Fruit fly (Drosophila melanogaster) whole organism, prepupa: ENCODE results near the gene Mkp3.

Source experiments
- CG11294 ChIP-seq: fragments of 200-800 bp; sonication (Bioruptor generic); IDR thresholded peaks from 2 replicates; pipeline ENCODE4 v1.3.6; 2022; ENCODE audit warnings: missing biosample characterization, missing genetic modification characterization
- CG11762 ChIP-seq: fragments of 200-800 bp; sonication (Bioruptor generic); optimal IDR thresholded peaks from 3 replicates; lab custom pipeline; 2016; ENCODE audit warnings: missing biosample characterization, missing genetic modification characterization; ENCODE audit not compliant: insufficient read depth
- CG15336 ChIP-seq: fragments of 200-800 bp; sonication (Bioruptor generic); IDR thresholded peaks from 2 replicates; pipeline ENCODE4 v1.3.6; 2022; ENCODE audit warnings: missing biosample characterization, missing genetic modification characterization
- CG16779 ChIP-seq: fragments of 200-800 bp; sonication (Bioruptor generic); optimal IDR thresholded peaks from 3 replicates; lab custom pipeline; 2017; ENCODE audit warnings: missing biosample characterization, mild to moderate bottlenecking, missing genetic modification characterization
- CG3032 ChIP-seq: fragments of 200-800 bp; optimal IDR thresholded peaks from 2 replicates; lab custom pipeline; 2019; ENCODE audit warnings: missing biosample characterization, mild to moderate bottlenecking, missing genetic modification characterization, moderate library complexity
- CG31627 ChIP-seq: fragments of 200-800 bp; sonication (Bioruptor generic); optimal IDR thresholded peaks from 3 replicates; lab custom pipeline; 2016; ENCODE audit warnings: missing biosample characterization, missing genetic modification characterization
- CG32006 ChIP-seq: fragments of 200-800 bp; sonication (Bioruptor generic); optimal IDR thresholded peaks from 3 replicates; lab custom pipeline; 2017; ENCODE audit warnings: missing biosample characterization, mild to moderate bottlenecking, missing genetic modification characterization
- CG34406 ChIP-seq: fragments of 200-800 bp; sonication (Bioruptor generic); optimal IDR thresholded peaks from 3 replicates; lab custom pipeline; 2016; ENCODE audit warnings: missing biosample characterization, missing genetic modification characterization
- CG6163 ChIP-seq: fragments of 200-800 bp; sonication (Bioruptor generic); IDR thresholded peaks from 3 replicates; pipeline ENCODE4 v1.3.6; 2022; ENCODE audit warnings: missing biosample characterization, missing genetic modification characterization
- CG6276 ChIP-seq: fragments of 200-800 bp; sonication (Bioruptor generic); optimal IDR thresholded peaks from 2 replicates; lab custom pipeline; 2017; ENCODE audit warnings: missing biosample characterization, mild to moderate bottlenecking, missing genetic modification characterization
- CG6792 ChIP-seq: fragments of 200-800 bp; sonication (Bioruptor generic); optimal IDR thresholded peaks from 3 replicates; lab custom pipeline; 2016; ENCODE audit warnings: missing biosample characterization, missing genetic modification characterization
- CG6808 ChIP-seq: fragments of 200-800 bp; sonication (Bioruptor generic); optimal IDR thresholded peaks from 3 replicates; lab custom pipeline; 2017; ENCODE audit warnings: missing biosample characterization, missing genetic modification characterization, mild to moderate bottlenecking, moderate library complexity, missing genetic modification reagents
- CG6854 ChIP-seq: fragments of 200-800 bp; sonication (Bioruptor generic); optimal IDR thresholded peaks from 2 replicates; lab custom pipeline; 2017; ENCODE audit warnings: missing biosample characterization, mild to moderate bottlenecking, missing genetic modification characterization
- CG7368 ChIP-seq: fragments of 200-800 bp; sonication (Bioruptor generic); optimal IDR thresholded peaks from 3 replicates; lab custom pipeline; 2016; ENCODE audit warnings: missing biosample characterization, missing genetic modification characterization
- CG8119 ChIP-seq: fragments of 200-800 bp; sonication (Bioruptor generic); IDR thresholded peaks from 3 replicates; pipeline ENCODE4 v1.3.6; 2022; ENCODE audit warnings: missing biosample characterization, missing genetic modification characterization
- CG9139 ChIP-seq: fragments of 200-800 bp; sonication (Bioruptor generic); optimal IDR thresholded peaks from 3 replicates; lab custom pipeline; 2017; ENCODE audit warnings: missing biosample characterization, mild to moderate bottlenecking, missing genetic modification characterization
- Eip78C ChIP-seq: fragments of 200-800 bp; sonication (Bioruptor generic); peaks from one replicate; lab custom pipeline; 2016; ENCODE audit warnings: missing biosample characterization, missing genetic modification characterization
- Eip93F ChIP-seq: fragments of 200-800 bp; sonication (Bioruptor generic); optimal IDR thresholded peaks from 2 replicates; lab custom pipeline; 2016; ENCODE audit warnings: missing biosample characterization, mild to moderate bottlenecking, missing genetic modification characterization
- Ets21C ChIP-seq: fragments of 200-800 bp; sonication (Bioruptor generic); optimal IDR thresholded peaks from 3 replicates; lab custom pipeline; 2016; ENCODE audit warnings: missing biosample characterization, missing genetic modification characterization
- Gug ChIP-seq: fragments of 200-800 bp; sonication (Bioruptor generic); IDR thresholded peaks from 2 replicates; pipeline ENCODE4 v1.3.6; 2022; ENCODE audit warnings: missing biosample characterization, missing genetic modification characterization
- Hr38 ChIP-seq: sonication (Bioruptor generic); optimal IDR thresholded peaks from 2 replicates; lab custom pipeline; 2016; ENCODE audit warnings: missing biosample characterization, missing genetic modification characterization
- Hr4 ChIP-seq: fragments of 200-800 bp; sonication (Bioruptor generic); optimal IDR thresholded peaks from 3 replicates; lab custom pipeline; 2016; ENCODE audit warnings: missing biosample characterization, missing genetic modification characterization
- Lpt ChIP-seq: fragments of 200-800 bp; sonication (Bioruptor generic); optimal IDR thresholded peaks from 3 replicates; lab custom pipeline; 2016; ENCODE audit warnings: missing biosample characterization, missing genetic modification characterization
- Met ChIP-seq: fragments of 200-800 bp; sonication (Bioruptor generic); optimal IDR thresholded peaks from 3 replicates; lab custom pipeline; 2016; ENCODE audit warnings: missing biosample characterization, missing genetic modification characterization
- OdsH ChIP-seq: fragments of 200-800 bp; sonication (Bioruptor generic); optimal IDR thresholded peaks from 3 replicates; lab custom pipeline; 2016; ENCODE audit warnings: missing biosample characterization, missing genetic modification characterization
- Sox15 ChIP-seq: fragments of 200-800 bp; sonication (Bioruptor generic); optimal IDR thresholded peaks from 3 replicates; lab custom pipeline; 2016; ENCODE audit warnings: missing biosample characterization, missing genetic modification characterization
- acj6 ChIP-seq: fragments of 200-800 bp; sonication (Bioruptor generic); optimal IDR thresholded peaks from 3 replicates; lab custom pipeline; 2016; ENCODE audit warnings: missing biosample characterization, missing genetic modification characterization
- cyc ChIP-seq: fragments of 200-800 bp; sonication (Bioruptor generic); optimal IDR thresholded peaks from 3 replicates; lab custom pipeline; 2016; ENCODE audit warnings: missing biosample characterization, missing genetic modification characterization
- dac ChIP-seq: fragments of 200-800 bp; sonication (Bioruptor generic); optimal IDR thresholded peaks from 2 replicates; lab custom pipeline; 2017; ENCODE audit warnings: missing biosample characterization, mild to moderate bottlenecking, missing genetic modification characterization
- dsx ChIP-seq: fragments of 200-800 bp; optimal IDR thresholded peaks from 3 replicates; lab custom pipeline; 2019; ENCODE audit warnings: missing biosample characterization, mild to moderate bottlenecking, missing genetic modification characterization, moderate library complexity; ENCODE audit not compliant: poor library complexity, severe bottlenecking
- eg ChIP-seq: fragments of 200-800 bp; sonication (Bioruptor generic); IDR thresholded peaks from 3 replicates; pipeline ENCODE4 v1.3.6; 2022; ENCODE audit warnings: missing biosample characterization, missing genetic modification characterization
- esn ChIP-seq: fragments of 200-800 bp; sonication (Bioruptor generic); optimal IDR thresholded peaks from 2 replicates; lab custom pipeline; 2016; ENCODE audit warnings: missing biosample characterization, mild to moderate bottlenecking, missing genetic modification characterization, moderate library complexity
- fd59A ChIP-seq: fragments of 200-800 bp; sonication (Bioruptor generic); optimal IDR thresholded peaks from 2 replicates; lab custom pipeline; 2017; ENCODE audit warnings: missing biosample characterization, mild to moderate bottlenecking, missing genetic modification characterization, missing genetic modification reagents
- fkh ChIP-seq: fragments of 200-800 bp; sonication (Bioruptor generic); optimal IDR thresholded peaks from 3 replicates; lab custom pipeline; 2017; ENCODE audit warnings: missing biosample characterization, mild to moderate bottlenecking, missing genetic modification characterization, moderate library complexity
- net ChIP-seq: fragments of 200-800 bp; sonication (Bioruptor generic); optimal IDR thresholded peaks from 3 replicates; lab custom pipeline; 2016; ENCODE audit warnings: missing biosample characterization, missing genetic modification characterization
- pdm3 ChIP-seq: fragments of 200-800 bp; sonication (Bioruptor generic); optimal IDR thresholded peaks from 3 replicates; lab custom pipeline; 2016; ENCODE audit warnings: missing biosample characterization, missing genetic modification characterization
- spab ChIP-seq: fragments of 200-800 bp; sonication (Bioruptor generic); optimal IDR thresholded peaks from 2 replicates; lab custom pipeline; 2017; ENCODE audit warnings: missing biosample characterization, mild to moderate bottlenecking, missing genetic modification characterization, missing genetic modification reagents
- ss ChIP-seq, 2 experiments: fragments of 200-800 bp; sonication (Bioruptor generic); optimal IDR thresholded peaks; 2 replicates in 1 of 2; 3 replicates in 1 of 2; lab custom pipeline; 2017 to 2018; ENCODE audit warnings: mild to moderate bottlenecking in 2 of 2, missing biosample characterization in 2 of 2, missing genetic modification characterization in 2 of 2, moderate library complexity in 1 of 2
- svp ChIP-seq: fragments of 200-800 bp; sonication (Bioruptor generic); peaks from one replicate; lab custom pipeline; 2016; ENCODE audit warnings: missing biosample characterization, missing genetic modification characterization
- vri ChIP-seq: fragments of 200-800 bp; sonication (Bioruptor generic); optimal IDR thresholded peaks from 3 replicates; lab custom pipeline; 2016; ENCODE audit warnings: missing biosample characterization, mild to moderate bottlenecking, missing genetic modification characterization

Mkp3 gene

dm6 chr3L:19087369-19088275, 1.4 kb upstream of the Mkp3 start (continued):
- TF ChIP-seq net (GFP tag; lab: Kevin White, UChicago) (no peak), CG11294 (no peak; the same call in 1 of the 2 replicates), eg (GFP tag; lab: Robert Waterston, UW) (peak; percentile 37; the same call in 1 of the 3 replicates), CG6792 (GFP tag; lab: Kevin White, UChicago) (peak; percentile 23), CG16779 (tag; lab: Kevin White, UChicago) (peak; percentile 20), acj6 (GFP tag; lab: Kevin White, UChicago) (peak; percentile 33), pdm3 (GFP tag; lab: Kevin White, UChicago) (no peak), Hr38 (no peak), ss (GFP tag; optimal IDR thresholded peaks at IDR 0.05; lab: Kevin White, UChicago) (peak in 1 of 2 experiments; percentile 9), fd59A (GFP tag; lab: Kevin White, UChicago) (no peak)

- TF ChIP-seq CG11762 (GFP tag; lab: Kevin White, UChicago) (no peak), CG16779 (tag; lab: Kevin White, UChicago) (no peak), CG6276 (GFP tag; lab: Kevin White, UChicago) (peak; percentile 25), Eip93F (GFP tag; lab: Kevin White, UChicago) (no peak), fkh (peak; percentile 65), Hr4 (GFP tag; lab: Kevin White, UChicago) (no peak), Met (no peak), svp (GFP tag; lab: Kevin White, UChicago) (no peak), Sox15 (GFP tag; lab: Kevin White, UChicago) (no peak), CG11294 (no peak), OdsH (no peak), CG8119 (GFP tag; lab: Robert Waterston, UW) (no peak), esn (GFP tag; lab: Kevin White, UChicago) (no peak), CG31627 (no peak), dsx (GFP tag; lab: Kevin White, UChicago) (peak; percentile 68), vri (GFP tag; lab: Kevin White, UChicago) (no peak), CG6808 (GFP tag; lab: Kevin White, UChicago) (peak; percentile 52), Ets21C (GFP tag; lab: Kevin White, UChicago) (no peak), CG9139 (no peak), pdm3 (GFP tag; lab: Kevin White, UChicago) (no peak), eg (GFP tag; lab: Robert Waterston, UW) (0 out of 3 replicates have a peak, but pooled peaks have one; percentile 11)
Observed at dm6 chr3L:19085688-19086363, 400 bp downstream of the Mkp3 start.

dm6 chr3L:19083126-19083525, 3.1 kb downstream of the Mkp3 start:
- TF ChIP-seq CG15336 (GFP tag; lab: Robert Waterston, UW): no peak

- no peak for TF ChIP-seq spab
- peak; percentile 43 for TF ChIP-seq Hr4 (GFP tag; lab: Kevin White, UChicago)
- TF ChIP-seq svp (GFP tag; lab: Kevin White, UChicago): peak; percentile 69
- TF ChIP-seq dac: no peak
- no peak for TF ChIP-seq CG6792 (GFP tag; lab: Kevin White, UChicago)
- no peak for TF ChIP-seq Ets21C (GFP tag; lab: Kevin White, UChicago)
- TF ChIP-seq CG34406: no peak
- no peak for TF ChIP-seq CG7368
- TF ChIP-seq CG6854 (GFP tag; lab: Kevin White, UChicago): peak; percentile 11
- peak; percentile 1 for TF ChIP-seq dsx (GFP tag; lab: Kevin White, UChicago)
- no peak for TF ChIP-seq Gug (GFP tag; lab: Robert Waterston, UW)
- peak; percentile 49; the same call in 1 of the 3 replicates for TF ChIP-seq CG6163 (GFP tag; lab: Robert Waterston, UW)
- TF ChIP-seq cyc: no peak
- TF ChIP-seq CG32006 (GFP tag; lab: Kevin White, UChicago): peak; percentile 38
- peak; percentile 71 for TF ChIP-seq Eip78C
- no peak for TF ChIP-seq net (GFP tag; lab: Kevin White, UChicago)
- peak; percentile 10 for TF ChIP-seq CG3032
- peak; percentile 14 for TF ChIP-seq acj6 (GFP tag; lab: Kevin White, UChicago)
- TF ChIP-seq Lpt (GFP tag; lab: Kevin White, UChicago): peak; percentile 3
- TF ChIP-seq fkh: no peak
- TF ChIP-seq, all 60 proteins: peak for 10
Observed at dm6 chr3L:19080926-19081700, 5.1 kb downstream of the Mkp3 start.
